Worm (Caenorhabditis elegans) whole organism, early embryonic: ENCODE data around the gene egl-23.

Experiments used
- ama-1 ChIP-seq: fragments of 150-350 bp; optimal IDR thresholded peaks from 2 replicates; lab custom pipeline; 2014
- ceh-36 ChIP-seq: sonication (generic microtip); optimal IDR thresholded peaks from 2 replicates; lab custom pipeline; 2016; ENCODE audit warnings: missing genetic modification characterization, inconsistent platforms, missing compliant biosample characterization
- hnd-1 ChIP-seq: sonication (generic microtip); optimal IDR thresholded peaks from 2 replicates; lab custom pipeline; 2016; ENCODE audit warnings: missing genetic modification characterization, missing compliant biosample characterization

- TF ChIP-seq ama-1 (lab: Kevin White, UChicago), result no peak
- TF ChIP-seq hnd-1, result no peak
- TF ChIP-seq ceh-36 (tag; lab: Kevin White, UChicago), result no peak
Observed at ce11 chrIV:13982425-13982824, 6.5 kb upstream of the egl-23 start, which contains the start of gene gei-18.
